Worm (Caenorhabditis elegans) whole organism, L4 larva: ENCODE data around the gene rps-9.

Experiments used
- D1046.2 ChIP-seq: fragments of 200-800 bp; sonication (Bioruptor generic); IDR thresholded peaks from 2 replicates; pipeline ENCODE4 v1.3.6; 2022; ENCODE audit warnings: missing genetic modification characterization, missing compliant biosample characterization
- F37D6.2 ChIP-seq: sonication (generic microtip); optimal IDR thresholded peaks from 2 replicates; lab custom pipeline; 2016; ENCODE audit warnings: mild to moderate bottlenecking, missing genetic modification characterization, missing compliant biosample characterization
- T20F7.1 ChIP-seq: fragments of 200-800 bp; sonication (Bioruptor generic); optimal IDR thresholded peaks from 2 replicates; lab custom pipeline; 2018; ENCODE audit warnings: mild to moderate bottlenecking, missing genetic modification characterization, missing compliant biosample characterization
- Y48G9A.11 ChIP-seq: fragments of 200-800 bp; sonication (Bioruptor generic); IDR thresholded peaks from 2 replicates; pipeline ENCODE4 v1.3.6; 2022; ENCODE audit warnings: missing genetic modification reagents, missing genetic modification characterization, missing compliant biosample characterization
- ZK546.5 ChIP-seq, 2 experiments: sonication (generic microtip); optimal IDR thresholded peaks; 2 replicates each; lab custom pipeline; 2017; ENCODE audit warnings: missing biosample characterization in 2 of 2, missing genetic modification characterization in 2 of 2
- aha-1 ChIP-seq: fragments of 150-350 bp; peaks from one replicate; lab custom pipeline; 2014; ENCODE audit warnings: missing biosample characterization, missing genetic modification characterization
- ama-1 ChIP-seq: fragments of 150-350 bp; optimal IDR thresholded peaks from 2 replicates; lab custom pipeline; 2014; ENCODE audit warnings: inconsistent platforms, mixed read lengths
- ceh-82 ChIP-seq: sonication (generic microtip); optimal IDR thresholded peaks from 2 replicates; lab custom pipeline; 2017; ENCODE audit warnings: missing biosample characterization, missing genetic modification characterization
- dmd-6 ChIP-seq: fragments of 200-800 bp; sonication (Bioruptor generic); IDR thresholded peaks from 2 replicates; pipeline ENCODE4 v1.3.6; 2022; ENCODE audit warnings: missing genetic modification reagents, missing genetic modification characterization, missing compliant biosample characterization
- duxl-1 ChIP-seq: sonication (generic microtip); optimal IDR thresholded peaks from 2 replicates; lab custom pipeline; 2016; ENCODE audit warnings: mild to moderate bottlenecking, missing genetic modification characterization, moderate library complexity, missing compliant biosample characterization; ENCODE audit not compliant: poor library complexity
- dve-1 ChIP-seq: sonication (generic microtip); optimal IDR thresholded peaks from 2 replicates; lab custom pipeline; 2017; ENCODE audit warnings: antibody characterized with exemption, mild to moderate bottlenecking, missing genetic modification characterization, missing compliant biosample characterization; ENCODE audit not compliant: insufficient read depth
- gei-8 ChIP-seq: fragments of 200-800 bp; sonication (Bioruptor generic); optimal IDR thresholded peaks from 2 replicates; lab custom pipeline; 2018; ENCODE audit warnings: mild to moderate bottlenecking, missing genetic modification characterization, missing compliant biosample characterization
- hif-1 ChIP-seq, 2 experiments: sonication (generic microtip); optimal IDR thresholded peaks; 2 replicates each; lab custom pipeline; 2016 to 2017; ENCODE audit warnings: missing compliant biosample characterization in 2 of 2, missing genetic modification characterization in 2 of 2, missing genetic modification reagents in 2 of 2, missing genotype in 2 of 2, mild to moderate bottlenecking in 1 of 2
- hlh-11 ChIP-seq: fragments of 200-800 bp; sonication (Bioruptor generic); optimal IDR thresholded peaks from 2 replicates; lab custom pipeline; 2018; ENCODE audit warnings: mild to moderate bottlenecking, missing genetic modification characterization, missing compliant biosample characterization
- hmg-1.1 ChIP-seq: fragments of 200-800 bp; sonication (Bioruptor generic); IDR thresholded peaks from 2 replicates; pipeline ENCODE4 v1.3.6; 2022; ENCODE audit warnings: missing genetic modification reagents, missing genetic modification characterization, missing compliant biosample characterization
- lin-13 ChIP-seq: fragments of 150-350 bp; optimal IDR thresholded peaks from 2 replicates; lab custom pipeline; 2014; ENCODE audit warnings: missing biosample characterization, missing genetic modification reagents, missing genetic modification characterization
- lin-38 ChIP-seq: fragments of 200-800 bp; sonication (Bioruptor generic); IDR thresholded peaks from 2 replicates; pipeline ENCODE4 v1.3.6; 2022; ENCODE audit warnings: missing genetic modification reagents, missing genetic modification characterization, missing compliant biosample characterization
- lsy-2 ChIP-seq, 2 experiments: fragments of 150-350 bp in 1 of 2; sonication (generic microtip) in 1 of 2; optimal IDR thresholded peaks; 2 replicates each; lab custom pipeline; 2014 to 2017; ENCODE audit warnings: missing biosample characterization in 2 of 2, missing genetic modification characterization in 2 of 2
- mes-2 ChIP-seq: sonication (generic microtip); optimal IDR thresholded peaks from 2 replicates; lab custom pipeline; 2016; ENCODE audit warnings: missing genotype, mild to moderate bottlenecking, missing genetic modification characterization, missing compliant biosample characterization; ENCODE audit not compliant: poor library complexity, severe bottlenecking
- nhr-25 ChIP-seq: sonication (generic microtip); optimal IDR thresholded peaks from 2 replicates; lab custom pipeline; 2017; ENCODE audit warnings: missing genetic modification characterization, mild to moderate bottlenecking, missing compliant biosample characterization, antibody characterized with exemption, moderate library complexity, borderline replicate concordance; ENCODE audit not compliant: insufficient read depth
- nhr-41 ChIP-seq: fragments of 200-800 bp; sonication (Bioruptor generic); IDR thresholded peaks from 2 replicates; pipeline ENCODE4 v1.3.6; 2022; ENCODE audit warnings: missing genetic modification reagents, missing genetic modification characterization, missing compliant biosample characterization
- nhr-6 ChIP-seq: fragments of 150-350 bp; optimal IDR thresholded peaks from 2 replicates; lab custom pipeline; 2014; ENCODE audit warnings: missing biosample characterization, missing genetic modification characterization
- nhr-76 ChIP-seq: fragments of 150-350 bp; optimal IDR thresholded peaks from 2 replicates; lab custom pipeline; 2014; ENCODE audit warnings: missing biosample characterization, missing genetic modification characterization
- nhr-77 ChIP-seq: fragments of 150-350 bp; optimal IDR thresholded peaks from 2 replicates; lab custom pipeline; 2014; ENCODE audit warnings: missing biosample characterization, missing genetic modification characterization
- pha-4 ChIP-seq, 2 experiments: fragments of 150-350 bp in 1 of 2; fragments of 200-800 bp in 1 of 2; sonication (Bioruptor generic) in 1 of 2; IDR thresholded peaks in 1 of 2; optimal IDR thresholded peaks in 1 of 2; 2 replicates each; pipeline versions ENCODE4 v1.3.6 to Lab custom; 2014 to 2022; ENCODE audit warnings: missing genetic modification characterization in 2 of 2, missing genetic modification reagents in 2 of 2, missing biosample characterization in 1 of 2, missing compliant biosample characterization in 1 of 2
- rbr-2 ChIP-seq: sonication (generic microtip); optimal IDR thresholded peaks from 2 replicates; lab custom pipeline; 2016; ENCODE audit warnings: missing genotype, missing genetic modification characterization, missing compliant biosample characterization
- skn-1 ChIP-seq: fragments of 150-350 bp; optimal IDR thresholded peaks from 2 replicates; lab custom pipeline; 2014; ENCODE audit warnings: missing biosample characterization, missing genetic modification characterization
- snpc-1.2 ChIP-seq: fragments of 200-800 bp; sonication (Bioruptor generic); IDR thresholded peaks from 2 replicates; pipeline ENCODE4 v1.3.6; 2022; ENCODE audit warnings: missing genetic modification reagents, missing genetic modification characterization, missing compliant biosample characterization
- snpc-4 ChIP-seq: fragments of 150-350 bp; optimal IDR thresholded peaks from 2 replicates; lab custom pipeline; 2014; ENCODE audit warnings: missing biosample characterization, missing genetic modification characterization
- spr-1 ChIP-seq: sonication (generic microtip); optimal IDR thresholded peaks from 2 replicates; lab custom pipeline; 2016; ENCODE audit warnings: mild to moderate bottlenecking, missing genetic modification characterization, missing compliant biosample characterization
- spr-3 ChIP-seq: fragments of 200-800 bp; sonication (Bioruptor generic); optimal IDR thresholded peaks from 2 replicates; lab custom pipeline; 2018; ENCODE audit warnings: mild to moderate bottlenecking, missing genetic modification characterization, missing compliant biosample characterization
- unc-130 ChIP-seq: sonication (generic microtip); optimal IDR thresholded peaks from 2 replicates; lab custom pipeline; 2016; ENCODE audit warnings: missing genetic modification reagents, missing genetic modification characterization, missing compliant biosample characterization
- zfp-3 ChIP-seq: fragments of 200-800 bp; sonication (Bioruptor generic); conservative IDR thresholded peaks from 2 replicates; pipeline ENCODE4 v1.3.6; 2022; ENCODE audit warnings: missing genetic modification reagents, missing genetic modification characterization, missing compliant biosample characterization
- zip-11 ChIP-seq: fragments of 200-800 bp; sonication (Bioruptor generic); IDR thresholded peaks from 2 replicates; pipeline ENCODE4 v1.3.6; 2022; ENCODE audit warnings: missing genetic modification characterization, missing compliant biosample characterization
- ztf-11 ChIP-seq: fragments of 150-350 bp; optimal IDR thresholded peaks from 2 replicates; lab custom pipeline; 2014; ENCODE audit warnings: missing biosample characterization, missing genetic modification characterization
- ztf-7 ChIP-seq: fragments of 150-350 bp; optimal IDR thresholded peaks from 2 replicates; lab custom pipeline; 2014; ENCODE audit warnings: missing biosample characterization, missing genetic modification characterization

Gene rps-9

DNA sequence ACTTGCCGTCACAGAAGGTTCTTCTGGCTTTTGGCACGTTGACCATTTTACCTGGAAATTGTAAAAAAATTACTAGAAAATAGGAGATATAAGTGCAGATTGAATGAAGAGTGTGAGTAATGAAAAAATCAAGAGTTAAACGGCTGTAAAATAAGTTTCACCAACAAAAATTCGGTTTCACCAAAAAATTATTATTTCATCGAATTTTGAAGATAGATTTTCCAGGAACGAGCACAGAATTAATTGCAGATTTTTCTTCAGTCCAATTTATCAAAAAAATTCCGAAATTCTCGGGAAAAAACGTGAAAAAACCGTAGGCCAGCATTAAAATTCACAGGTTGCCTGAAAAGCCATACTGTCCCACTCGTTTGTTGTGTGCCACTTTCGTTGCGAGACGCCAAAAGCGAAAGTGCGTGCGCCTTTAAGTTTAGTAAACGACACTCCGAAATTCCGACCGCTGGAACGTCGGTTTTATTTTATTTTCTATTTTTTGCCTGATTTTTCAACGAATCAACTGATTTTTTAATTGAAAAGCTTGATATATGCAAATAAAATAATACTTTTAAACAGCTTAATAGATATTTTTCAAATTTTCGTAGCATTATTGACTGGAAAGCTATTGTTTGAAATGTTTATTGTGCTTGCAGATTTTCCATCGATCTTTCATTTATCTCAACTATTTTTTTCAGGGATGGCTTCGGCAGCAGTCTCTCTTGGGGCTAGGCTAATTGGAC, 28.8 kb downstream of the rps-9 start, which contains the start of the genes rpl-36.A and nuo-1 (continued):
- TF ChIP-seq lin-38 (GFP tag; lab: Robert Waterston, UW), result peak; percentile 78
- peak; percentile 57 for TF ChIP-seq rbr-2 (tag; lab: Kevin White, UChicago)
- peak; percentile 71 for TF ChIP-seq dve-1 (tag; lab: Kevin White, UChicago)
- TF ChIP-seq mes-2 (tag; lab: Kevin White, UChicago), result peak; percentile 86
- TF ChIP-seq spr-1, result peak; percentile 20
- TF ChIP-seq F37D6.2 (tag; lab: Kevin White, UChicago), result peak; percentile 27
- no peak for TF ChIP-seq zip-11
- peak; percentile 83 for TF ChIP-seq Y48G9A.11 (GFP tag; lab: Robert Waterston, UW)
- TF ChIP-seq ceh-82 (tag; lab: Kevin White, UChicago), result no peak
- peak; percentile 33 for TF ChIP-seq duxl-1
- peak in 1 of 2 experiments; percentile 74 for TF ChIP-seq hif-1 (tag; optimal IDR thresholded peaks at IDR 0.05; lab: Kevin White, UChicago)
- peak; percentile 98 for TF ChIP-seq D1046.2 (GFP tag; lab: Robert Waterston, UW)
- TF ChIP-seq hlh-11 (tag; lab: Kevin White, UChicago), result peak; percentile 80
- peak; percentile 81 for TF ChIP-seq nhr-6 (tag; lab: Kevin White, UChicago)
- peak in 1 of 2 experiments; percentile 6 for TF ChIP-seq ZK546.5 (tag; optimal IDR thresholded peaks at IDR 0.05; lab: Kevin White, UChicago)
- peak; percentile 72 for TF ChIP-seq hmg-1.1
- TF ChIP-seq ztf-11 (tag; lab: Kevin White, UChicago), result no peak
- no peak for TF ChIP-seq nhr-76 (tag; lab: Kevin White, UChicago)
- TF ChIP-seq skn-1, result no peak
- TF ChIP-seq zfp-3, result no peak
- peak; percentile 91 to 99 for TF ChIP-seq lsy-2 (tag; optimal IDR thresholded peaks at IDR 0.05; lab: Kevin White, UChicago)
- TF ChIP-seq dmd-6 (GFP tag; lab: Robert Waterston, UW), result peak; percentile 49
- TF ChIP-seq ztf-7 (tag; lab: Kevin White, UChicago), result no peak
- peak; percentile 96 for TF ChIP-seq T20F7.1 (GFP tag; lab: Kevin White, UChicago)
- TF ChIP-seq nhr-77 (tag; lab: Kevin White, UChicago), result peak; percentile 86
- no peak for TF ChIP-seq nhr-41 (GFP tag; lab: Robert Waterston, UW)
- TF ChIP-seq gei-8 (GFP tag; lab: Kevin White, UChicago), result no peak
- peak; percentile 54 for TF ChIP-seq lin-13 (GFP tag; lab: Kevin White, UChicago)
- peak; percentile 50 for TF ChIP-seq unc-130 (GFP tag; lab: Kevin White, UChicago)
- no peak for TF ChIP-seq pha-4 (GFP tag; IDR thresholded peaks at IDR 0.05; lab: Robert Waterston, UW)
- TF ChIP-seq pha-4 (tag; optimal IDR thresholded peaks at IDR 0.05; lab: Kevin White, UChicago), result peak; percentile 12
- no peak for TF ChIP-seq snpc-4 (tag; lab: Kevin White, UChicago)
- TF ChIP-seq aha-1 (tag; lab: Kevin White, UChicago), result peak; percentile 58

DNA sequence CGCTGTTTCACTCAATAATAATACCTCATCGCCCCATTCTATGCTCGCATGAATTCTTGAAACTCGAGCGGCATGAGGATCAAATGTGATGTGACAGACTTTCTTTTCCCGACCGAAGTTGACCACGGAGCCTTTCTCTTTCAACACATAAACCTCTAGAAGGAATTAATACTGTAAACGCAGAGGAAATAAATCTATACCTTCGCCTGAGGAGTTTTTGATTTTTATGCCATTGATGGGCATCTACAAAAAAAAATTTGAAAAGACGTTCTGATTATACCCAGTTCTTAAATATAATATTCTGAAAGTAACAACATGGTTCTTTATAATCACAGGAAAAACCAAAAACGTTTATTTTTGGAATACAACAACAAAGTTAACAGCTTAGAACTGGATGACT, 29.9 kb downstream of the rps-9 start, which contains the start of gene nbs-1:
Gene nbs-1, minus strand, starts transcription at position 246 of the 400 bp plus-strand sequence.
- TF ChIP-seq lsy-2 (tag; optimal IDR thresholded peaks at IDR 0.05; lab: Kevin White, UChicago) (peak in 1 of 2 experiments; percentile 29), spr-3 (no peak), lin-38 (GFP tag; lab: Robert Waterston, UW) (peak; percentile 49; the same call in 1 of the 2 replicates), T20F7.1 (GFP tag; lab: Kevin White, UChicago) (no peak), snpc-1.2 (GFP tag; lab: Robert Waterston, UW) (peak; percentile 54; the same call in 1 of the 2 replicates), ama-1 (lab: Kevin White, UChicago) (peak; percentile 14), nhr-25 (tag; lab: Kevin White, UChicago) (no peak), mes-2 (tag; lab: Kevin White, UChicago) (peak; percentile 21), Y48G9A.11 (GFP tag; lab: Robert Waterston, UW) (0 out of 2 replicates have a peak, but pooled peaks have one; percentile 38)
